Worm (Caenorhabditis elegans): ENCODE measurements around the gene lov-1.

- TF ChIP-seq klf-2 (GFP tag; conservative IDR thresholded peaks at IDR 0.05): no peak
- no peak for TF ChIP-seq ztf-29 (GFP tag; IDR thresholded peaks at IDR 0.05)
- no peak for TF ChIP-seq tab-1 (GFP tag; IDR thresholded peaks at IDR 0.05)
Measured at ce11 chrII:10067817-10068216, 53.8 kb downstream of the lov-1 start, which contains the start of gene die-1.

Data from whole organism, midembryonic.